Fruit fly (Drosophila melanogaster) whole organism, embryonic: ENCODE measurements around the gene lama.

Source experiments
- Bdp1 ChIP-seq: fragments of 200-800 bp; sonication (Bioruptor generic); optimal IDR thresholded peaks from 3 replicates; lab custom pipeline; 2016; ENCODE audit warnings: missing biosample characterization, missing genetic modification characterization
- Bgb ChIP-seq: fragments of 200-800 bp; sonication (Bioruptor generic); IDR thresholded peaks from 2 replicates; pipeline ENCODE4 v1.3.6; 2022; ENCODE audit warnings: missing biosample characterization, missing genetic modification characterization; ENCODE audit not compliant: partially characterized antibody
- CG11093 ChIP-seq: fragments of 200-800 bp; sonication (Bioruptor generic); IDR thresholded peaks from 3 replicates; pipeline ENCODE4 v1.3.6; 2022; ENCODE audit warnings: missing biosample characterization, missing genetic modification characterization
- CG12299 ChIP-seq: fragments of 200-800 bp; sonication (Bioruptor generic); optimal IDR thresholded peaks from 2 replicates; lab custom pipeline; 2018; ENCODE audit warnings: missing biosample characterization, mild to moderate bottlenecking, missing genetic modification characterization
- CG13296 ChIP-seq: fragments of 200-800 bp; sonication (Bioruptor generic); optimal IDR thresholded peaks from 3 replicates; lab custom pipeline; 2018; ENCODE audit warnings: missing biosample characterization, mild to moderate bottlenecking, missing genetic modification characterization
- CG13424 ChIP-seq: fragments of 200-800 bp; sonication (Bioruptor generic); optimal IDR thresholded peaks from 2 replicates; lab custom pipeline; 2019; ENCODE audit warnings: missing biosample characterization, mild to moderate bottlenecking, missing genetic modification characterization, moderate library complexity
- CG15269 ChIP-seq: fragments of 200-800 bp; sonication (Bioruptor generic); optimal IDR thresholded peaks from 2 replicates; lab custom pipeline; 2018; ENCODE audit warnings: missing biosample characterization, mild to moderate bottlenecking, missing genetic modification characterization, moderate library complexity
- CG15514 ChIP-seq: fragments of 200-800 bp; sonication (Bioruptor generic); optimal IDR thresholded peaks from 3 replicates; lab custom pipeline; 2017; ENCODE audit warnings: missing biosample characterization, missing genetic modification characterization, mild to moderate bottlenecking, moderate library complexity, missing genetic modification reagents
- CG2875 ChIP-seq: fragments of 200-800 bp; sonication (Bioruptor generic); optimal IDR thresholded peaks from 2 replicates; lab custom pipeline; 2017; ENCODE audit warnings: missing biosample characterization, mild to moderate bottlenecking, missing genetic modification characterization, missing genetic modification reagents
- CG2889 ChIP-seq: fragments of 200-800 bp; sonication (Bioruptor generic); IDR thresholded peaks from 3 replicates; pipeline ENCODE4 v1.3.6; 2022; ENCODE audit warnings: missing biosample characterization, missing genetic modification characterization
- CG3163 ChIP-seq: fragments of 200-800 bp; sonication (Bioruptor generic); optimal IDR thresholded peaks from 3 replicates; lab custom pipeline; 2016; ENCODE audit warnings: missing biosample characterization, missing genetic modification characterization
- CG34224 ChIP-seq: fragments of 200-800 bp; sonication (Bioruptor generic); IDR thresholded peaks from 3 replicates; pipeline ENCODE4 v1.3.6; 2022; ENCODE audit warnings: missing biosample characterization, missing genetic modification characterization; ENCODE audit not compliant: partially characterized antibody
- CG34422 ChIP-seq: fragments of 200-800 bp; sonication (Bioruptor generic); IDR thresholded peaks from 3 replicates; pipeline ENCODE4 v1.3.6; 2022; ENCODE audit warnings: missing biosample characterization, missing genetic modification characterization
- CG3726 ChIP-seq: fragments of 200-800 bp; sonication (Bioruptor generic); IDR thresholded peaks from 3 replicates; pipeline ENCODE4, ENCODE4 v1.3.6; 2022; ENCODE audit warnings: missing biosample characterization, missing genetic modification characterization
- CG6765 ChIP-seq: fragments of 200-800 bp; sonication (Bioruptor generic); optimal IDR thresholded peaks from 3 replicates; lab custom pipeline; 2017; ENCODE audit warnings: missing biosample characterization, mild to moderate bottlenecking, missing genetic modification characterization
- CG6854 ChIP-seq: fragments of 200-800 bp; sonication (Bioruptor generic); optimal IDR thresholded peaks from 3 replicates; lab custom pipeline; 2017; ENCODE audit warnings: missing biosample characterization, mild to moderate bottlenecking, missing genetic modification characterization
- CG7839 ChIP-seq: fragments of 200-800 bp; sonication (Bioruptor generic); optimal IDR thresholded peaks from 3 replicates; lab custom pipeline; 2018; ENCODE audit warnings: missing biosample characterization, mild to moderate bottlenecking, missing genetic modification characterization, moderate library complexity
- CG7963 ChIP-seq: fragments of 200-800 bp; sonication (Bioruptor generic); IDR thresholded peaks from 3 replicates; pipeline ENCODE4 v1.3.6; 2022; ENCODE audit warnings: missing biosample characterization, missing genetic modification characterization; ENCODE audit not compliant: partially characterized antibody
- CG9215 ChIP-seq: fragments of 200-800 bp; sonication (Bioruptor generic); IDR thresholded peaks from 2 replicates; pipeline ENCODE4 v1.3.6; 2022; ENCODE audit warnings: missing biosample characterization, missing genetic modification characterization
- Dbx ChIP-seq: fragments of 200-800 bp; sonication (Bioruptor generic); IDR thresholded peaks from 3 replicates; pipeline ENCODE4 v1.3.6; 2022; ENCODE audit warnings: missing biosample characterization, missing genetic modification characterization
- Fer2 ChIP-seq: fragments of 200-800 bp; sonication (Bioruptor generic); optimal IDR thresholded peaks from 2 replicates; lab custom pipeline; 2018; ENCODE audit warnings: missing biosample characterization, mild to moderate bottlenecking, missing genetic modification characterization, moderate library complexity
- Fer3 ChIP-seq: fragments of 200-800 bp; sonication (Bioruptor generic); optimal IDR thresholded peaks from 2 replicates; lab custom pipeline; 2018; ENCODE audit warnings: missing biosample characterization, mild to moderate bottlenecking, missing genetic modification characterization, moderate library complexity
- GATAe ChIP-seq: fragments of 200-800 bp; sonication (Bioruptor generic); conservative IDR thresholded peaks from 2 replicates; pipeline ENCODE4 v1.3.6; 2022; ENCODE audit warnings: missing biosample characterization, missing genetic modification characterization
- HHEX ChIP-seq: fragments of 200-800 bp; sonication (Bioruptor generic); optimal IDR thresholded peaks from 3 replicates; lab custom pipeline; 2017; ENCODE audit warnings: missing biosample characterization, mild to moderate bottlenecking, missing genetic modification characterization, missing genetic modification reagents
- Hr39 ChIP-seq: fragments of >200 bp; optimal IDR thresholded peaks from 2 replicates; lab custom pipeline; 2017
- Hr51 ChIP-seq, 2 experiments: fragments of 200-800 bp; sonication (Bioruptor generic); optimal IDR thresholded peaks; 2 replicates in 1 of 2; 3 replicates in 1 of 2; lab custom pipeline; 2016 to 2018; ENCODE audit warnings: missing biosample characterization in 2 of 2, missing genetic modification characterization in 2 of 2, mild to moderate bottlenecking in 1 of 2, moderate library complexity in 1 of 2
- Lhr ChIP-seq: fragments of 200-800 bp; sonication (Bioruptor generic); optimal IDR thresholded peaks from 3 replicates; lab custom pipeline; 2017; ENCODE audit warnings: mild to moderate bottlenecking, missing biosample characterization, missing genetic modification reagents, missing genetic modification characterization
- Meics ChIP-seq: fragments of 200-800 bp; sonication (Bioruptor generic); optimal IDR thresholded peaks from 2 replicates; lab custom pipeline; 2017; ENCODE audit warnings: missing biosample characterization, mild to moderate bottlenecking, missing genetic modification characterization
- Myb ChIP-seq: fragments of 200-800 bp; sonication (Bioruptor generic); optimal IDR thresholded peaks from 2 replicates; lab custom pipeline; 2016; ENCODE audit warnings: missing biosample characterization, missing genetic modification characterization
- Nf-YB ChIP-seq: fragments of 200-800 bp; sonication (Bioruptor generic); optimal IDR thresholded peaks from 3 replicates; lab custom pipeline; 2019; ENCODE audit warnings: missing biosample characterization, mild to moderate bottlenecking, missing genetic modification characterization, moderate library complexity
- Oli ChIP-seq: fragments of 200-800 bp; sonication (Bioruptor generic); optimal IDR thresholded peaks from 2 replicates; lab custom pipeline; 2018; ENCODE audit warnings: missing biosample characterization, mild to moderate bottlenecking, missing genetic modification characterization, moderate library complexity
- Ptx1 ChIP-seq: fragments of 200-800 bp; sonication (Bioruptor generic); IDR thresholded peaks from 2 replicates; pipeline ENCODE4 v1.3.6; 2022; ENCODE audit warnings: missing biosample characterization, missing genetic modification characterization
- Spps ChIP-seq: fragments of 200-800 bp; sonication (Bioruptor generic); optimal IDR thresholded peaks from 2 replicates; lab custom pipeline; 2018; ENCODE audit warnings: missing biosample characterization, mild to moderate bottlenecking, missing genetic modification characterization
- Trl ChIP-seq, 3 experiments: fragments of >200 bp in 2 of 3; fragments of 200-800 bp in 1 of 3; sonication (Bioruptor generic) in 1 of 3; optimal IDR thresholded peaks; 2 replicates in 1 of 3; 3 replicates in 2 of 3; lab custom pipeline; 2016 to 2017; ENCODE audit warnings: missing biosample characterization in 1 of 3, missing genetic modification characterization in 1 of 3
- aop ChIP-seq: fragments of 200-800 bp; sonication (Bioruptor generic); IDR thresholded peaks from 2 replicates; pipeline ENCODE4 v1.3.6; 2022; ENCODE audit warnings: missing biosample characterization, missing genetic modification characterization
- bcd ChIP-seq: fragments of 200-800 bp; sonication (Bioruptor generic); optimal IDR thresholded peaks from 2 replicates; lab custom pipeline; 2017; ENCODE audit warnings: missing biosample characterization, mild to moderate bottlenecking, missing genetic modification characterization
- cas ChIP-seq: fragments of 200-800 bp; sonication (Bioruptor generic); IDR thresholded peaks from 2 replicates; pipeline ENCODE4 v1.3.6; 2022; ENCODE audit warnings: missing biosample characterization, missing genetic modification characterization
- chm ChIP-seq: fragments of 200-800 bp; sonication (Bioruptor generic); IDR thresholded peaks from 2 replicates; pipeline ENCODE4 v1.3.6; 2022; ENCODE audit warnings: missing biosample characterization, missing genetic modification characterization
- croc ChIP-seq: fragments of 200-800 bp; sonication (Bioruptor generic); conservative IDR thresholded peaks from 3 replicates; pipeline ENCODE4 v1.3.6; 2022; ENCODE audit warnings: missing biosample characterization, missing genetic modification characterization
- esg ChIP-seq: fragments of 200-800 bp; sonication (Bioruptor generic); conservative IDR thresholded peaks from 2 replicates; pipeline ENCODE4 v1.3.6; 2022; ENCODE audit warnings: missing biosample characterization, missing genetic modification characterization
- jigr1 ChIP-seq: fragments of 200-800 bp; sonication (Bioruptor generic); IDR thresholded peaks from 3 replicates; pipeline ENCODE4 v1.3.6; 2022; ENCODE audit warnings: missing biosample characterization, missing genetic modification characterization
- ken ChIP-seq: fragments of 200-800 bp; sonication (Bioruptor generic); IDR thresholded peaks from 3 replicates; pipeline ENCODE4 v1.3.6; 2022; ENCODE audit warnings: missing biosample characterization, missing genetic modification characterization
- pan ChIP-seq, 4 experiments: fragments of >200 bp in 3 of 4; fragments of 200-800 bp in 1 of 4; sonication (Bioruptor generic) in 1 of 4; optimal IDR thresholded peaks in 3 of 4; IDR thresholded peaks in 1 of 4; 2 replicates each; pipeline versions ENCODE4 v1.3.6 to Lab custom; 2017 to 2022; ENCODE audit warnings: missing biosample characterization in 2 of 4, missing genetic modification characterization in 2 of 4, mixed read lengths in 1 of 4
- sc ChIP-seq, 3 experiments: fragments of >200 bp in 2 of 3; fragments of 200-800 bp in 1 of 3; sonication (Bioruptor generic) in 1 of 3; optimal IDR thresholded peaks; 2 replicates in 2 of 3; 3 replicates in 1 of 3; lab custom pipeline; 2017; ENCODE audit warnings: mild to moderate bottlenecking in 1 of 3, missing biosample characterization in 1 of 3, missing genetic modification characterization in 1 of 3, missing genetic modification reagents in 1 of 3
- sens-2 ChIP-seq: fragments of 200-800 bp; sonication (Bioruptor generic); IDR thresholded peaks from 2 replicates; pipeline ENCODE4 v1.3.6; 2022; ENCODE audit warnings: missing biosample characterization, missing genetic modification characterization
- slou ChIP-seq: fragments of 200-800 bp; sonication (Bioruptor generic); optimal IDR thresholded peaks from 3 replicates; lab custom pipeline; 2016; ENCODE audit warnings: missing biosample characterization, missing genetic modification characterization
- tio ChIP-seq: fragments of 200-800 bp; sonication (Bioruptor generic); optimal IDR thresholded peaks from 2 replicates; lab custom pipeline; 2017; ENCODE audit warnings: missing biosample characterization, missing genetic modification characterization, inconsistent platforms

The lama gene

dm6 chr3L:5355074-5355790 is 491 bp downstream of the lama start, which contains the start of gene CG46456 (continued):
- TF ChIP-seq croc (GFP tag; lab: Robert Waterston, UW), result peak; percentile 85
- TF ChIP-seq Bgb, result peak; percentile 63
- TF ChIP-seq CG15514 (GFP tag; lab: Kevin White, UChicago), result peak; percentile 88
- peak; percentile 82 for TF ChIP-seq tio
- TF ChIP-seq Hr39 (lab: Kevin White, UChicago), result no peak
- peak; percentile 80 for TF ChIP-seq CG34224 (GFP tag; lab: Robert Waterston, UW)
- 0 out of 3 replicates have a peak, but pooled peaks have one; percentile 72 for TF ChIP-seq ken (GFP tag; lab: Robert Waterston, UW)
- TF ChIP-seq cas, result peak; percentile 81
- peak; percentile 90 for TF ChIP-seq Fer2 (tag; lab: Kevin White, UChicago)
- peak; percentile 96 for TF ChIP-seq CG12299
- TF ChIP-seq CG11093, result peak; percentile 85
- TF ChIP-seq Dbx (GFP tag; lab: Robert Waterston, UW), result peak; percentile 92
- peak; percentile 96 for TF ChIP-seq Oli (tag; lab: Kevin White, UChicago)
- TF ChIP-seq CG7839, result peak; percentile 97
- peak; percentile 91 for TF ChIP-seq Ptx1 (GFP tag; lab: Robert Waterston, UW)
- peak; percentile 95 for TF ChIP-seq HHEX (GFP tag; lab: Kevin White, UChicago)
- TF ChIP-seq Myb (GFP tag; lab: Kevin White, UChicago), result no peak
- TF ChIP-seq Nf-YB (GFP tag; lab: Kevin White, UChicago), result peak; percentile 87
- no peak for TF ChIP-seq sc (optimal IDR thresholded peaks at IDR 0.05; lab: Kevin White, UChicago)
- TF ChIP-seq sc (GFP tag; optimal IDR thresholded peaks at IDR 0.05; lab: Kevin White, UChicago), result peak; percentile 85
- peak; percentile 92 for TF ChIP-seq bcd (GFP tag; lab: Kevin White, UChicago)
- peak; percentile 98 for TF ChIP-seq CG13296 (GFP tag; lab: Kevin White, UChicago)
- TF ChIP-seq CG2889 (GFP tag; lab: Robert Waterston, UW), result peak; percentile 98
- peak; percentile 96 for TF ChIP-seq CG13424 (tag; lab: Kevin White, UChicago)
- no peak for TF ChIP-seq aop (GFP tag; lab: Robert Waterston, UW)
- peak; percentile 96 for TF ChIP-seq Spps (tag; lab: Kevin White, UChicago)
- peak; percentile 91 for TF ChIP-seq CG6765 (GFP tag; lab: Kevin White, UChicago)
- TF ChIP-seq slou (GFP tag; lab: Kevin White, UChicago), result peak; percentile 51
- TF ChIP-seq CG15269 (tag; lab: Kevin White, UChicago), result peak; percentile 96
- peak; percentile 84 for TF ChIP-seq esg
- peak; percentile 89 for TF ChIP-seq CG2875
- TF ChIP-seq CG9215 (GFP tag; lab: Robert Waterston, UW), result peak; percentile 86
- peak; percentile 88 for TF ChIP-seq chm (GFP tag; lab: Robert Waterston, UW)
- peak; percentile 96 for TF ChIP-seq Meics
- no peak for TF ChIP-seq pan (optimal IDR thresholded peaks at IDR 0.05; lab: Kevin White, UChicago)
- peak in 1 of 2 experiments; percentile 95 for TF ChIP-seq pan (GFP tag; optimal IDR thresholded peaks at IDR 0.05 in 1 of 2, IDR thresholded peaks at IDR 0.05 in 1 of 2)
- peak; percentile 82; the same call in 1 of the 3 replicates for TF ChIP-seq CG3726 (GFP tag; lab: Robert Waterston, UW)
- TF ChIP-seq Trl (optimal IDR thresholded peaks at IDR 0.05; lab: Kevin White, UChicago), result peak; percentile 14 to 57
- peak; percentile 52 for TF ChIP-seq Trl (GFP tag; optimal IDR thresholded peaks at IDR 0.05; lab: Kevin White, UChicago)
- TF ChIP-seq CG3163, result peak; percentile 3
- no peak for TF ChIP-seq CG7963
- TF ChIP-seq GATAe, result 0 out of 2 replicates have a peak, but pooled peaks have one; percentile 32
- no peak; the same call in 2 of the 3 replicates for TF ChIP-seq jigr1 (GFP tag; lab: Robert Waterston, UW)
- no peak for TF ChIP-seq Bdp1 (GFP tag; lab: Kevin White, UChicago)
- peak; percentile 79 to 97 for TF ChIP-seq Hr51 (GFP tag; optimal IDR thresholded peaks at IDR 0.05; lab: Kevin White, UChicago)
- TF ChIP-seq sens-2 (GFP tag; lab: Robert Waterston, UW), result peak; percentile 77
- TF ChIP-seq Fer3 (tag; lab: Kevin White, UChicago), result peak; percentile 95
- TF ChIP-seq CG34422, result peak; percentile 92
- peak; percentile 75 for TF ChIP-seq Lhr (GFP tag; lab: Kevin White, UChicago)
- peak; percentile 96 for TF ChIP-seq CG6854
